Fruit fly (Drosophila melanogaster) whole organism, embryonic: Measurements from ENCODE around the gene smg.

Experiments used
- Adf1 ChIP-seq: fragments of 200-800 bp; sonication (Bioruptor generic); IDR thresholded peaks from 2 replicates; pipeline ENCODE4 v1.3.6; 2022; ENCODE audit warnings: missing biosample characterization, missing genetic modification characterization
- Asciz ChIP-seq: fragments of 200-800 bp; sonication (Bioruptor generic); optimal IDR thresholded peaks from 2 replicates; lab custom pipeline; 2017; ENCODE audit warnings: missing biosample characterization, mild to moderate bottlenecking, missing genetic modification characterization, missing genetic modification reagents
- CG10654 ChIP-seq: fragments of 200-800 bp; sonication (Bioruptor generic); optimal IDR thresholded peaks from 2 replicates; lab custom pipeline; 2016; ENCODE audit warnings: missing biosample characterization, missing genetic modification characterization
- CG11085 ChIP-seq: fragments of 200-800 bp; sonication (Bioruptor generic); IDR thresholded peaks from 2 replicates; pipeline ENCODE4 v1.3.6; 2022; ENCODE audit warnings: missing biosample characterization, missing genetic modification characterization
- CG11398 ChIP-seq: fragments of 200-800 bp; sonication (Bioruptor generic); optimal IDR thresholded peaks from 2 replicates; lab custom pipeline; 2016; ENCODE audit warnings: missing biosample characterization, missing genetic modification characterization
- CG12104 ChIP-seq: fragments of 200-800 bp; sonication (Bioruptor generic); optimal IDR thresholded peaks from 3 replicates; lab custom pipeline; 2016; ENCODE audit warnings: missing biosample characterization, missing genetic modification characterization
- CG12236 ChIP-seq: fragments of 200-800 bp; sonication (Bioruptor generic); optimal IDR thresholded peaks from 2 replicates; lab custom pipeline; 2016; ENCODE audit warnings: missing biosample characterization, missing genetic modification characterization
- CG12659 ChIP-seq: fragments of 200-800 bp; sonication (Bioruptor generic); optimal IDR thresholded peaks from 3 replicates; lab custom pipeline; 2017; ENCODE audit warnings: mild to moderate bottlenecking, missing biosample characterization, missing genetic modification reagents, missing genetic modification characterization
- CG12942 ChIP-seq: fragments of 200-800 bp; sonication (Bioruptor generic); optimal IDR thresholded peaks from 3 replicates; lab custom pipeline; 2016; ENCODE audit warnings: missing biosample characterization, missing genetic modification characterization
- CG14860 ChIP-seq: fragments of 200-800 bp; sonication (Bioruptor generic); IDR thresholded peaks from 3 replicates; pipeline ENCODE4 v1.3.6; 2022; ENCODE audit warnings: missing biosample characterization, missing genetic modification characterization; ENCODE audit not compliant: partially characterized antibody
- CG16779 ChIP-seq: fragments of 200-800 bp; sonication (Bioruptor generic); IDR thresholded peaks from 2 replicates; pipeline ENCODE4 v1.3.6; 2022; ENCODE audit warnings: missing biosample characterization, missing genetic modification characterization
- CG17186 ChIP-seq: fragments of 200-800 bp; sonication (Bioruptor generic); optimal IDR thresholded peaks from 3 replicates; lab custom pipeline; 2017; ENCODE audit warnings: missing biosample characterization, missing genetic modification reagents, missing genetic modification characterization
- CG17612 ChIP-seq: fragments of 200-800 bp; sonication (Bioruptor generic); IDR thresholded peaks from 2 replicates; pipeline ENCODE4 v1.3.6; 2022; ENCODE audit warnings: missing biosample characterization, missing genetic modification characterization
- CG18476 ChIP-seq: fragments of 200-800 bp; sonication (Bioruptor generic); optimal IDR thresholded peaks from 2 replicates; lab custom pipeline; 2016; ENCODE audit warnings: missing biosample characterization, mild to moderate bottlenecking, missing genetic modification characterization
- CG18599 ChIP-seq: fragments of 200-800 bp; sonication (Bioruptor generic); optimal IDR thresholded peaks from 3 replicates; lab custom pipeline; 2017; ENCODE audit warnings: missing biosample characterization, missing genetic modification characterization, mild to moderate bottlenecking, moderate library complexity, missing genetic modification reagents
- CG18764 ChIP-seq: fragments of 200-800 bp; sonication (Bioruptor generic); optimal IDR thresholded peaks from 3 replicates; lab custom pipeline; 2016; ENCODE audit warnings: missing biosample characterization, missing genetic modification characterization
- CG31388 ChIP-seq: fragments of 200-800 bp; sonication (Bioruptor generic); optimal IDR thresholded peaks from 2 replicates; lab custom pipeline; 2016; ENCODE audit warnings: missing biosample characterization, missing genetic modification characterization
- CG3407 ChIP-seq: fragments of 200-800 bp; sonication (Bioruptor generic); optimal IDR thresholded peaks from 2 replicates; lab custom pipeline; 2018; ENCODE audit warnings: missing biosample characterization, mild to moderate bottlenecking, missing genetic modification characterization
- CG3847 ChIP-seq: fragments of 200-800 bp; sonication (Bioruptor generic); IDR thresholded peaks from 2 replicates; pipeline ENCODE4 v1.3.6; 2022; ENCODE audit warnings: missing biosample characterization, missing genetic modification characterization
- CG4328 ChIP-seq: fragments of 200-800 bp; sonication (Bioruptor generic); optimal IDR thresholded peaks from 3 replicates; lab custom pipeline; 2017; ENCODE audit warnings: missing biosample characterization, missing genetic modification reagents, missing genetic modification characterization
- CG6765 ChIP-seq: fragments of 200-800 bp; sonication (Bioruptor generic); optimal IDR thresholded peaks from 3 replicates; lab custom pipeline; 2017; ENCODE audit warnings: missing biosample characterization, mild to moderate bottlenecking, missing genetic modification characterization
- CG7271 ChIP-seq: fragments of 200-800 bp; sonication (Bioruptor generic); optimal IDR thresholded peaks from 2 replicates; lab custom pipeline; 2018; ENCODE audit warnings: missing biosample characterization, mild to moderate bottlenecking, missing genetic modification characterization, moderate library complexity
- CG9437 ChIP-seq: fragments of 200-800 bp; sonication (Bioruptor generic); optimal IDR thresholded peaks from 2 replicates; lab custom pipeline; 2018; ENCODE audit warnings: missing biosample characterization, mild to moderate bottlenecking, missing genetic modification characterization
- CG9817 ChIP-seq: fragments of 200-800 bp; sonication (Bioruptor generic); optimal IDR thresholded peaks from 2 replicates; lab custom pipeline; 2018; ENCODE audit warnings: missing biosample characterization, mild to moderate bottlenecking, missing genetic modification characterization, moderate library complexity
- Eip74EF ChIP-seq, 2 experiments: fragments of 200-800 bp in 1 of 2; fragments of >200 bp in 1 of 2; sonication (Bioruptor generic) in 1 of 2; optimal IDR thresholded peaks; 2 replicates each; lab custom pipeline; 2017 to 2019; ENCODE audit warnings: missing biosample characterization in 2 of 2, missing genetic modification characterization in 2 of 2, mild to moderate bottlenecking in 1 of 2, moderate library complexity in 1 of 2
- Hey ChIP-seq: fragments of 200-800 bp; sonication (Bioruptor generic); optimal IDR thresholded peaks from 3 replicates; lab custom pipeline; 2018; ENCODE audit warnings: missing biosample characterization, mild to moderate bottlenecking, missing genetic modification characterization
- Hmx ChIP-seq: fragments of 200-800 bp; sonication (Bioruptor generic); optimal IDR thresholded peaks from 2 replicates; lab custom pipeline; 2016; ENCODE audit warnings: missing biosample characterization, missing genetic modification characterization
- Hsf ChIP-seq: fragments of 200-800 bp; sonication (Bioruptor generic); optimal IDR thresholded peaks from 3 replicates; lab custom pipeline; 2016; ENCODE audit warnings: missing biosample characterization, missing genetic modification characterization
- Kr ChIP-seq: fragments of 200-800 bp; sonication (Bioruptor generic); optimal IDR thresholded peaks from 2 replicates; lab custom pipeline; 2017; ENCODE audit warnings: missing biosample characterization, mild to moderate bottlenecking, missing genetic modification characterization
- Mrtf ChIP-seq: fragments of 200-800 bp; sonication (Bioruptor generic); IDR thresholded peaks from 3 replicates; pipeline ENCODE4 v1.3.6; 2022; ENCODE audit warnings: missing biosample characterization, missing genetic modification characterization
- Ravus ChIP-seq: fragments of 200-800 bp; sonication (Bioruptor generic); IDR thresholded peaks from 2 replicates; pipeline ENCODE4 v1.3.6; 2022; ENCODE audit warnings: missing biosample characterization, missing genetic modification characterization
- Sry-β ChIP-seq: fragments of 200-800 bp; sonication (Bioruptor generic); optimal IDR thresholded peaks from 2 replicates; lab custom pipeline; 2018; ENCODE audit warnings: missing biosample characterization, mild to moderate bottlenecking, missing genetic modification characterization, moderate library complexity
- bigmax ChIP-seq: fragments of 200-800 bp; sonication (Bioruptor generic); optimal IDR thresholded peaks from 2 replicates; lab custom pipeline; 2018; ENCODE audit warnings: missing biosample characterization, mild to moderate bottlenecking, missing genetic modification characterization
- cad ChIP-seq: fragments of >200 bp; optimal IDR thresholded peaks from 2 replicates; lab custom pipeline; 2017; ENCODE audit warnings: missing biosample characterization, missing genetic modification characterization
- crol ChIP-seq: fragments of 200-800 bp; sonication (Bioruptor generic); IDR thresholded peaks from 2 replicates; pipeline ENCODE4 v1.3.6; 2022; ENCODE audit warnings: missing biosample characterization, missing genetic modification characterization
- ftz-f1 ChIP-seq: fragments of 200-800 bp; sonication (Bioruptor generic); optimal IDR thresholded peaks from 2 replicates; lab custom pipeline; 2016; ENCODE audit warnings: missing biosample characterization, missing genetic modification characterization
- gem ChIP-seq: fragments of 200-800 bp; sonication (Bioruptor generic); optimal IDR thresholded peaks from 2 replicates; lab custom pipeline; 2019; ENCODE audit warnings: missing biosample characterization, mild to moderate bottlenecking, missing genetic modification characterization, moderate library complexity
- grau ChIP-seq: fragments of 200-800 bp; optimal IDR thresholded peaks from 3 replicates; lab custom pipeline; 2019; ENCODE audit warnings: missing biosample characterization, mild to moderate bottlenecking, missing genetic modification characterization, moderate library complexity
- gsb ChIP-seq: fragments of 200-800 bp; sonication (Bioruptor generic); IDR thresholded peaks from 2 replicates; pipeline ENCODE4 v1.3.6; 2022; ENCODE audit warnings: missing biosample characterization, missing genetic modification characterization
- jing ChIP-seq: fragments of 200-800 bp; sonication (Bioruptor generic); optimal IDR thresholded peaks from 2 replicates; lab custom pipeline; 2018; ENCODE audit warnings: missing biosample characterization, mild to moderate bottlenecking, missing genetic modification characterization
- nerfin-2 ChIP-seq: fragments of 200-800 bp; sonication (Bioruptor generic); IDR thresholded peaks from 2 replicates; pipeline ENCODE4 v1.3.6; 2022; ENCODE audit warnings: missing biosample characterization, missing genetic modification characterization; ENCODE audit not compliant: partially characterized antibody
- pho ChIP-seq: fragments of 200-800 bp; sonication (Bioruptor generic); optimal IDR thresholded peaks from 2 replicates; lab custom pipeline; 2016; ENCODE audit warnings: missing biosample characterization, missing genetic modification characterization
- seq ChIP-seq: fragments of 200-800 bp; sonication (Bioruptor generic); IDR thresholded peaks from 2 replicates; pipeline ENCODE4 v1.3.6; 2022; ENCODE audit warnings: missing biosample characterization, missing genetic modification characterization
- sim ChIP-seq: fragments of 200-800 bp; sonication (Bioruptor generic); IDR thresholded peaks from 2 replicates; pipeline ENCODE4 v1.3.6; 2022; ENCODE audit warnings: missing biosample characterization, missing genetic modification characterization
- stc ChIP-seq: fragments of 200-800 bp; sonication (Bioruptor generic); IDR thresholded peaks from 2 replicates; pipeline ENCODE4 v1.3.6; 2022; ENCODE audit warnings: missing biosample characterization, missing genetic modification characterization
- tap ChIP-seq: fragments of 200-800 bp; optimal IDR thresholded peaks from 3 replicates; lab custom pipeline; 2019; ENCODE audit warnings: missing biosample characterization, mild to moderate bottlenecking, missing genetic modification characterization, moderate library complexity
- tin ChIP-seq: fragments of 200-800 bp; sonication (Bioruptor generic); optimal IDR thresholded peaks from 3 replicates; lab custom pipeline; 2016; ENCODE audit warnings: missing biosample characterization, missing genetic modification characterization
- tna ChIP-seq: fragments of 200-800 bp; sonication (Bioruptor generic); IDR thresholded peaks from 2 replicates; pipeline ENCODE4 v1.3.6; 2022; ENCODE audit warnings: missing biosample characterization, missing genetic modification characterization; ENCODE audit not compliant: partially characterized antibody
- vfl ChIP-seq: fragments of 200-800 bp; sonication (Bioruptor generic); optimal IDR thresholded peaks from 2 replicates; lab custom pipeline; 2016; ENCODE audit warnings: missing biosample characterization, missing genetic modification characterization

Gene smg

DNA sequence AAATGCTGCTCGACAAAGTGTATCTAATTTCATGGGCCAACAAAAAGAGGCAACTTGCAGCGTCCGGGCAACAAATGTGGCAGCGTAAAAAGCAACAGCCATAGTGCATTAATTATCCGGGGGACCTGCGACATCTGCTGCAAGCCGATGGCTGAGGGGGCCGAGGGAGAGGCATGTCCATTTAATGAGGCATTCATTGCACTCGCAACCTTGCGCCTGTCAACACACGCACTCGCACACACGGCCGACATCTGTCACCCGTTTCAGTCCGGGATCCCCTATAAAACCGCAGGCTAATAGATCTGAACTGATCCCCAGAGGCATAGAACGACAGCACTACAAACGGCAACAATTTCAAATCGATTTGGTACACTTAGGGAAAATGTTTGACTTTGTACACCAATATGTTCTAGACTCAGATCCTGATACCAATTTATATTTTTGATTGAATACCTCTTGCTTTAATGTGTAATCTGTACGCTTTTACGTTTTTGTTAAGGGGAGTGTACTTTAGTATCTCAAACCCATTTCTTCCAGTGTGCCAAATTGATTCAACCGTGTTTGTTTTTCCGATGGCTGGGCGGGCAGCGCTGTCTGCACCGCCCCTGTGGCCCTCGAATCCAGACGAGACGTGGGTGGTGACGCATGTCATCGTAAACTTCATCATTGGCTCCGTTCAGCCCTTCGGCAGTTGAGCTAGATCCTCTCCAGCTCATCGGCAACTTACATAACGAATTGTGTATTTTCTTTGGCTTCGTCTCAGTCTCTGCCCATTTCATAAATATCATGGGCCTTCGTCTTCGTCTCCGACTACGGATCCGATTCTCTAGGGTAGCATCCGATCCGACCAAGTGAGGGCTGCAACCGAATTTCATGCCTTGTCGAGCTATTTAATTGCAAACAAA is 13.9 kb upstream of the smg start (continued):
- TF ChIP-seq CG17612 (GFP tag; lab: Robert Waterston, UW): no peak
- TF ChIP-seq CG3407 (GFP tag; lab: Kevin White, UChicago): peak; percentile 55
- peak; percentile 53 for TF ChIP-seq jing
- no peak for TF ChIP-seq bigmax
- peak; percentile 47 for TF ChIP-seq CG18599 (GFP tag; lab: Kevin White, UChicago)
- peak; percentile 21 for TF ChIP-seq CG12104 (GFP tag; lab: Kevin White, UChicago)
- 0 out of 2 replicates have a peak, but pooled peaks have one; percentile 17 for TF ChIP-seq seq (GFP tag; lab: Robert Waterston, UW)
- TF ChIP-seq Ravus: no peak; the same call in 1 of the 2 replicates
- no peak for TF ChIP-seq nerfin-2 (GFP tag; lab: Robert Waterston, UW)
- TF ChIP-seq CG14860 (GFP tag; lab: Robert Waterston, UW): no peak
- no peak for TF ChIP-seq ftz-f1 (GFP tag; lab: Kevin White, UChicago)
- peak; percentile 76 for TF ChIP-seq CG10654 (GFP tag; lab: Kevin White, UChicago)
- peak; percentile 38 for TF ChIP-seq Hmx (GFP tag; lab: Kevin White, UChicago)
- no peak for TF ChIP-seq tap (tag; lab: Kevin White, UChicago)
- TF ChIP-seq CG16779 (GFP tag; lab: Robert Waterston, UW): no peak
- TF ChIP-seq Adf1 (GFP tag; lab: Robert Waterston, UW): no peak
- TF ChIP-seq CG9817 (tag; lab: Kevin White, UChicago): peak; percentile 9
- TF ChIP-seq gsb (GFP tag; lab: Robert Waterston, UW): no peak
- peak; percentile 49 for TF ChIP-seq CG12942 (GFP tag; lab: Kevin White, UChicago)
- no peak for TF ChIP-seq CG11085
- no peak for TF ChIP-seq cad
- TF ChIP-seq tin: peak; percentile 78
- peak; percentile 91 for TF ChIP-seq sim (GFP tag; lab: Robert Waterston, UW)
- TF ChIP-seq Asciz (GFP tag; lab: Kevin White, UChicago): peak; percentile 60
- peak; percentile 69 for TF ChIP-seq CG12236 (GFP tag; lab: Kevin White, UChicago)
- peak; percentile 20 for TF ChIP-seq Sry-β (GFP tag; lab: Kevin White, UChicago)
- TF ChIP-seq Hey: no peak
- TF ChIP-seq stc (GFP tag; lab: Robert Waterston, UW): peak; percentile 42; the same call in 1 of the 2 replicates
- TF ChIP-seq CG9437 (GFP tag; lab: Kevin White, UChicago): peak; percentile 34
- TF ChIP-seq gem (tag; lab: Kevin White, UChicago): peak; percentile 84
- no peak for TF ChIP-seq pho
- peak; percentile 68 for TF ChIP-seq Hsf (GFP tag; lab: Kevin White, UChicago)
- TF ChIP-seq CG7271 (tag; lab: Kevin White, UChicago): no peak
- peak; percentile 68 for TF ChIP-seq grau (tag; lab: Kevin White, UChicago)
- no peak for TF ChIP-seq Kr
- TF ChIP-seq CG12659: no peak
- TF ChIP-seq CG17186 (GFP tag; lab: Kevin White, UChicago): peak; percentile 59
- TF ChIP-seq Mrtf (GFP tag; lab: Robert Waterston, UW): peak; percentile 72
- peak; percentile 64 for TF ChIP-seq crol (GFP tag; lab: Robert Waterston, UW)
- TF ChIP-seq vfl (GFP tag; lab: Kevin White, UChicago): peak; percentile 4
- TF ChIP-seq CG3847: peak; percentile 27; the same call in 1 of the 2 replicates
- TF ChIP-seq CG31388 (GFP tag; lab: Kevin White, UChicago): peak; percentile 47
- no peak for TF ChIP-seq Eip74EF (GFP tag; optimal IDR thresholded peaks at IDR 0.05; lab: Kevin White, UChicago)
- peak; percentile 16 for TF ChIP-seq CG11398 (GFP tag; lab: Kevin White, UChicago)
- TF ChIP-seq CG6765 (GFP tag; lab: Kevin White, UChicago): no peak
- peak; percentile 63 for TF ChIP-seq CG18476
- TF ChIP-seq CG18764 (GFP tag; lab: Kevin White, UChicago): peak; percentile 65
- peak; percentile 36 for TF ChIP-seq CG4328 (GFP tag; lab: Kevin White, UChicago)
- TF ChIP-seq tna: no peak
